Worm (Caenorhabditis elegans) whole organism, L2 larva: ENCODE results near the gene AH6.17.

ENCODE experiments used
- C34F6.9 ChIP-seq: fragments of 150-350 bp; optimal IDR thresholded peaks from 2 replicates; lab custom pipeline; 2014; ENCODE audit warnings: missing biosample characterization, missing genetic modification characterization
- F13H6.1 ChIP-seq: sonication (generic microtip); optimal IDR thresholded peaks from 2 replicates; lab custom pipeline; 2016; ENCODE audit warnings: missing genetic modification characterization, missing compliant biosample characterization
- R02D3.7 ChIP-seq: fragments of 150-350 bp; optimal IDR thresholded peaks from 2 replicates; lab custom pipeline; 2014; ENCODE audit warnings: missing biosample characterization, missing genetic modification characterization
- Y55F3AM.14 ChIP-seq: fragments of 200-800 bp; sonication (Bioruptor generic); optimal IDR thresholded peaks from 2 replicates; lab custom pipeline; 2018; ENCODE audit warnings: mild to moderate bottlenecking, missing genetic modification characterization, missing compliant biosample characterization
- ZK546.5 ChIP-seq: sonication (generic microtip); optimal IDR thresholded peaks from 2 replicates; lab custom pipeline; 2017; ENCODE audit warnings: missing biosample characterization, missing genetic modification characterization
- alr-1 ChIP-seq: fragments of 150-350 bp; optimal IDR thresholded peaks from 2 replicates; lab custom pipeline; 2014; ENCODE audit warnings: missing biosample characterization, missing genetic modification characterization
- aly-2 ChIP-seq: fragments of 150-350 bp; optimal IDR thresholded peaks from 2 replicates; lab custom pipeline; 2014; ENCODE audit warnings: missing biosample characterization, missing genetic modification characterization
- ama-1 ChIP-seq: fragments of 150-350 bp; optimal IDR thresholded peaks from 2 replicates; lab custom pipeline; 2018; ENCODE audit warnings: inconsistent platforms
- blmp-1 ChIP-seq: sonication (generic microtip); optimal IDR thresholded peaks from 2 replicates; lab custom pipeline; 2017; ENCODE audit warnings: missing genetic modification characterization, mild to moderate bottlenecking, missing compliant biosample characterization, antibody characterized with exemption, moderate library complexity; ENCODE audit not compliant: insufficient read depth
- ceh-16 ChIP-seq: fragments of 150-350 bp; optimal IDR thresholded peaks from 2 replicates; lab custom pipeline; 2014; ENCODE audit warnings: missing biosample characterization, missing genetic modification characterization
- ceh-82 ChIP-seq: fragments of 150-350 bp; optimal IDR thresholded peaks from 2 replicates; lab custom pipeline; 2014; ENCODE audit warnings: missing biosample characterization, missing genetic modification characterization
- crh-2 ChIP-seq: sonication (generic microtip); optimal IDR thresholded peaks from 2 replicates; lab custom pipeline; 2017; ENCODE audit warnings: missing biosample characterization, missing genetic modification characterization
- dmd-4 ChIP-seq: sonication (generic microtip); optimal IDR thresholded peaks from 2 replicates; lab custom pipeline; 2017; ENCODE audit warnings: missing biosample characterization, missing genetic modification characterization
- egl-27 ChIP-seq: sonication (generic microtip); optimal IDR thresholded peaks from 3 replicates; lab custom pipeline; 2017; ENCODE audit warnings: missing biosample characterization, missing genetic modification reagents, missing genetic modification characterization
- elt-1 ChIP-seq: fragments of 150-350 bp; optimal IDR thresholded peaks from 2 replicates; lab custom pipeline; 2014; ENCODE audit warnings: missing biosample characterization, missing genetic modification characterization
- elt-3 ChIP-seq: sonication (generic microtip); optimal IDR thresholded peaks from 2 replicates; lab custom pipeline; 2017; ENCODE audit warnings: missing biosample characterization, missing genetic modification characterization
- fos-1 ChIP-seq: fragments of 150-350 bp; optimal IDR thresholded peaks from 2 replicates; lab custom pipeline; 2014; ENCODE audit warnings: missing biosample characterization, missing genetic modification characterization
- gmeb-1 ChIP-seq: fragments of 150-350 bp; optimal IDR thresholded peaks from 2 replicates; lab custom pipeline; 2014; ENCODE audit warnings: missing biosample characterization, missing genetic modification characterization
- lin-11 ChIP-seq: fragments of 150-350 bp; sonication (generic microtip); optimal IDR thresholded peaks from 2 replicates; lab custom pipeline; 2014; ENCODE audit warnings: missing biosample characterization, missing genetic modification characterization, inconsistent platforms, mixed read lengths
- lin-13 ChIP-seq: fragments of 150-350 bp; optimal IDR thresholded peaks from 2 replicates; lab custom pipeline; 2014; ENCODE audit warnings: missing biosample characterization, missing genetic modification reagents, missing genetic modification characterization
- lin-39 ChIP-seq: fragments of 150-350 bp; optimal IDR thresholded peaks from 2 replicates; lab custom pipeline; 2014; ENCODE audit warnings: missing biosample characterization, missing genetic modification reagents, missing genetic modification characterization
- lsy-2 ChIP-seq, 2 experiments: fragments of 150-350 bp in 1 of 2; sonication (generic microtip) in 1 of 2; optimal IDR thresholded peaks; 2 replicates each; lab custom pipeline; 2014 to 2017; ENCODE audit warnings: missing biosample characterization in 2 of 2, missing genetic modification characterization in 2 of 2
- mab-5 ChIP-seq: fragments of 150-350 bp; optimal IDR thresholded peaks from 2 replicates; lab custom pipeline; 2014; ENCODE audit warnings: missing biosample characterization, missing genetic modification characterization
- mbf-1 ChIP-seq: sonication (generic microtip); optimal IDR thresholded peaks from 2 replicates; lab custom pipeline; 2017; ENCODE audit warnings: missing biosample characterization, missing genetic modification characterization
- mdl-1 ChIP-seq, 2 experiments: fragments of 150-350 bp in 1 of 2; sonication (generic microtip) in 1 of 2; optimal IDR thresholded peaks; 2 replicates each; lab custom pipeline; 2017; ENCODE audit warnings: missing biosample characterization in 2 of 2, missing genetic modification characterization in 2 of 2
- nhr-10 ChIP-seq: sonication (generic microtip); optimal IDR thresholded peaks from 2 replicates; lab custom pipeline; 2017; ENCODE audit warnings: missing biosample characterization, missing genetic modification characterization
- nhr-11 ChIP-seq: fragments of 150-350 bp; optimal IDR thresholded peaks from 2 replicates; lab custom pipeline; 2014; ENCODE audit warnings: missing biosample characterization, missing genetic modification characterization
- nhr-12 ChIP-seq: fragments of 150-350 bp; optimal IDR thresholded peaks from 2 replicates; lab custom pipeline; 2014; ENCODE audit warnings: missing biosample characterization, missing genetic modification characterization
- nhr-129 ChIP-seq: fragments of 150-350 bp; optimal IDR thresholded peaks from 2 replicates; lab custom pipeline; 2014; ENCODE audit warnings: missing biosample characterization, missing genetic modification characterization
- nhr-21 ChIP-seq: fragments of 150-350 bp; optimal IDR thresholded peaks from 2 replicates; lab custom pipeline; 2014; ENCODE audit warnings: missing biosample characterization, missing genetic modification characterization
- nhr-23 ChIP-seq: fragments of 150-350 bp; optimal IDR thresholded peaks from 2 replicates; lab custom pipeline; 2014; ENCODE audit warnings: missing biosample characterization, missing genetic modification reagents, missing genetic modification characterization
- nhr-237 ChIP-seq: fragments of 150-350 bp; optimal IDR thresholded peaks from 2 replicates; lab custom pipeline; 2014; ENCODE audit warnings: missing biosample characterization, missing genetic modification characterization
- nhr-25 ChIP-seq: fragments of 150-350 bp; sonication (generic microtip); optimal IDR thresholded peaks from 3 replicates; lab custom pipeline; 2014; ENCODE audit warnings: missing biosample characterization, missing genetic modification characterization
- nhr-6 ChIP-seq: fragments of 150-350 bp; optimal IDR thresholded peaks from 2 replicates; lab custom pipeline; 2014; ENCODE audit warnings: missing biosample characterization, missing genetic modification characterization
- nhr-77 ChIP-seq: fragments of 150-350 bp; optimal IDR thresholded peaks from 2 replicates; lab custom pipeline; 2014; ENCODE audit warnings: missing biosample characterization, missing genetic modification characterization
- peb-1 ChIP-seq: fragments of 150-350 bp; optimal IDR thresholded peaks from 2 replicates; lab custom pipeline; 2014; ENCODE audit warnings: missing biosample characterization, missing genetic modification characterization
- sem-4 ChIP-seq: fragments of 150-350 bp; optimal IDR thresholded peaks from 2 replicates; lab custom pipeline; 2014; ENCODE audit warnings: missing biosample characterization, missing genetic modification reagents, missing genetic modification characterization
- skn-1 ChIP-seq: sonication (generic microtip); optimal IDR thresholded peaks from 2 replicates; lab custom pipeline; 2017; ENCODE audit warnings: missing biosample characterization, missing genetic modification characterization
- sma-3 ChIP-seq: sonication (generic microtip); optimal IDR thresholded peaks from 2 replicates; lab custom pipeline; 2016; ENCODE audit warnings: missing genetic modification reagents, missing genetic modification characterization, missing compliant biosample characterization
- sma-9 ChIP-seq, 2 experiments: fragments of 150-350 bp in 1 of 2; sonication (generic microtip) in 1 of 2; optimal IDR thresholded peaks; 2 replicates each; lab custom pipeline; 2014 to 2016; ENCODE audit warnings: missing genetic modification characterization in 2 of 2, mild to moderate bottlenecking in 1 of 2, missing biosample characterization in 1 of 2, missing compliant biosample characterization in 1 of 2, missing genetic modification reagents in 1 of 2, moderate library complexity in 1 of 2
- snpc-4 ChIP-seq: fragments of 150-350 bp; optimal IDR thresholded peaks from 2 replicates; lab custom pipeline; 2014; ENCODE audit warnings: missing biosample characterization, missing genetic modification characterization
- unc-39 ChIP-seq: fragments of 150-350 bp; optimal IDR thresholded peaks from 2 replicates; lab custom pipeline; 2014; ENCODE audit warnings: missing biosample characterization, missing genetic modification characterization
- unc-55 ChIP-seq: fragments of 150-350 bp; sonication (generic microtip); optimal IDR thresholded peaks from 3 replicates; lab custom pipeline; 2014; ENCODE audit warnings: missing biosample characterization, missing genetic modification reagents, missing genetic modification characterization
- unc-62 ChIP-seq: fragments of 150-350 bp; optimal IDR thresholded peaks from 2 replicates; lab custom pipeline; 2014; ENCODE audit warnings: missing biosample characterization, missing genetic modification reagents, missing genetic modification characterization
- zag-1 ChIP-seq: fragments of 150-350 bp; optimal IDR thresholded peaks from 2 replicates; lab custom pipeline; 2014; ENCODE audit warnings: missing biosample characterization, missing genetic modification characterization
- ztf-1 ChIP-seq: fragments of 200-800 bp; sonication (Bioruptor generic); conservative IDR thresholded peaks from 2 replicates; pipeline ENCODE4 v1.3.6; 2022; ENCODE audit warnings: missing genetic modification characterization, missing compliant biosample characterization
- ztf-11 ChIP-seq: sonication (generic microtip); optimal IDR thresholded peaks from 2 replicates; lab custom pipeline; 2017; ENCODE audit warnings: missing biosample characterization, missing genetic modification characterization
- ztf-4 ChIP-seq: fragments of 150-350 bp; optimal IDR thresholded peaks from 2 replicates; lab custom pipeline; 2014; ENCODE audit warnings: missing biosample characterization, missing genetic modification characterization

The AH6.17 gene

DNA sequence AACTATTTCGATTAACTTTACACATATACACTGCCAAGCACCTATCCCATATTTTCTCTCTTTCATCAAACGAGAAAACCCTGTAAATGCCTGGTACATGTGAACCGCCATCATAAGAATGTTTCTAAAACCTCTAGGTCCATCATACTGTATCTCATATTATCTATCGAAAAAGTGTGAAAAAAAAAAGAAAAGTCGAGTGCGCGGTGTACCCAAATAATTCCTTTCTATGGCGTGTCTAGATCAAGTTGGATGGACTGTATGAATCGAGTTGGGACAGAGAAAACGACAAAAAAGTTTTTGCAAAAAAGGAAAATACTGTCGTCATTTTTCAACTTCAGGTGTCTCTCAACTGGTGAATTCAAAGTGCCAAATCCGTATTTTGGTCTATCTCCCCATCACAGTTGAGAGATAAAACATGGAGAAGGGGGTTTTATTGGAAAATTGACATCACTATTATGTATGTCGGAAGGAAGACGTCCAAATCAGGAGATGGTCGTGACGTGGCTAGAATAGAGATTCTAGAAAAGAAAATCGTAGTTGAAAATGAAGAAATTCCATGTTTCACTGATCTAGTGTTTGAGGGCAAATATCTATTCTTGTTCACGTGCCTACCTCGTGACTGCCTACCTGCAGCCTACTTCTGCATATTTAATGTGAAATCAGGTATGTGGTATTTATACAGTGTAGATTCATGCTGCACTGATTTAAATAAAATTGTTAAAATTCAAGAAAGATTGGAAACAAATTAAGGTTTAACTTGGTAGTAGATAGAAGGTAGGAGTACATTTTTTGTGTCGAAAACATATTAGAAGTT lies 29.5 kb upstream of the AH6.17 start:
- TF ChIP-seq egl-27 (tag; lab: Kevin White, UChicago) (peak; percentile 10), alr-1 (no peak), gmeb-1 (tag; lab: Kevin White, UChicago) (no peak), Y55F3AM.14 (GFP tag; lab: Kevin White, UChicago) (no peak), sma-3 (GFP tag; lab: Kevin White, UChicago) (peak; percentile 30), nhr-129 (peak; percentile 10), crh-2 (peak; percentile 21), nhr-25 (tag; lab: Kevin White, UChicago) (peak; percentile 49), mdl-1 (tag; optimal IDR thresholded peaks at IDR 0.05; lab: Kevin White, UChicago) (no peak), sma-9 (GFP tag; optimal IDR thresholded peaks at IDR 0.05; lab: Kevin White, UChicago) (peak; percentile 61), sma-9 (tag; optimal IDR thresholded peaks at IDR 0.05; lab: Kevin White, UChicago) (no peak)
- TF ChIP-seq, all 48 proteins: peak for 6

ce11 chrII:9497309-9497708 lies 25.7 kb upstream of the AH6.17 start:
- TF ChIP-seq zag-1 (tag; lab: Kevin White, UChicago) = peak; percentile 29
- TF ChIP-seq ama-1 (lab: Kevin White, UChicago) = no peak
- TF ChIP-seq mab-5 (tag; lab: Kevin White, UChicago) = no peak
- TF ChIP-seq F13H6.1 = no peak
- peak; percentile 29 for TF ChIP-seq sma-9 (GFP tag; optimal IDR thresholded peaks at IDR 0.05; lab: Kevin White, UChicago)
- TF ChIP-seq sma-9 (tag; optimal IDR thresholded peaks at IDR 0.05; lab: Kevin White, UChicago) = no peak
- no peak for TF ChIP-seq egl-27 (tag; lab: Kevin White, UChicago)
- TF ChIP-seq fos-1 (tag; lab: Kevin White, UChicago) = no peak
- TF ChIP-seq nhr-12 (tag; lab: Kevin White, UChicago) = no peak
- no peak for TF ChIP-seq ceh-16
- TF ChIP-seq ztf-1 = no peak
- TF ChIP-seq crh-2 = peak; percentile 43
- TF ChIP-seq dmd-4 (tag; lab: Kevin White, UChicago) = no peak
- no peak for TF ChIP-seq nhr-11 (tag; lab: Kevin White, UChicago)
- TF ChIP-seq nhr-23 (tag; lab: Kevin White, UChicago) = no peak
- TF ChIP-seq snpc-4 (tag; lab: Kevin White, UChicago) = no peak
- TF ChIP-seq C34F6.9 (tag; lab: Kevin White, UChicago) = peak; percentile 40
- TF ChIP-seq nhr-6 (tag; lab: Kevin White, UChicago) = no peak
- TF ChIP-seq nhr-77 (tag; lab: Kevin White, UChicago) = no peak
- TF ChIP-seq sma-3 (GFP tag; lab: Kevin White, UChicago) = no peak
- no peak for TF ChIP-seq ceh-82 (tag; lab: Kevin White, UChicago)
- TF ChIP-seq nhr-10 (tag; lab: Kevin White, UChicago) = no peak
- peak; percentile 67 for TF ChIP-seq unc-55 (GFP tag; lab: Kevin White, UChicago)
- TF ChIP-seq peb-1 (tag; lab: Kevin White, UChicago) = no peak
- TF ChIP-seq elt-1 = no peak
- TF ChIP-seq nhr-237 = no peak
- TF ChIP-seq sem-4 (tag; lab: Kevin White, UChicago) = peak; percentile 41
- no peak for TF ChIP-seq unc-62
- TF ChIP-seq ZK546.5 (tag; lab: Kevin White, UChicago) = no peak
- no peak for TF ChIP-seq mbf-1 (tag; lab: Kevin White, UChicago)
- TF ChIP-seq ztf-4 (tag; lab: Kevin White, UChicago) = no peak
- TF ChIP-seq nhr-21 (tag; lab: Kevin White, UChicago) = no peak
- no peak for TF ChIP-seq skn-1 (tag; lab: Kevin White, UChicago)
- TF ChIP-seq nhr-25 (tag; lab: Kevin White, UChicago) = no peak
- TF ChIP-seq blmp-1 = no peak
- TF ChIP-seq Y55F3AM.14 (GFP tag; lab: Kevin White, UChicago) = no peak
- no peak for TF ChIP-seq mdl-1 (tag; optimal IDR thresholded peaks at IDR 0.05; lab: Kevin White, UChicago)
- TF ChIP-seq elt-3 (tag; lab: Kevin White, UChicago) = no peak
- no peak for TF ChIP-seq gmeb-1 (tag; lab: Kevin White, UChicago)
- no peak for TF ChIP-seq lin-39 (tag; lab: Kevin White, UChicago)
- peak in 1 of 2 experiments; percentile 34 for TF ChIP-seq lsy-2 (tag; optimal IDR thresholded peaks at IDR 0.05; lab: Kevin White, UChicago)
- TF ChIP-seq aly-2 (tag; lab: Kevin White, UChicago) = no peak
- peak; percentile 25 for TF ChIP-seq nhr-129
- TF ChIP-seq unc-39 (tag; lab: Kevin White, UChicago) = no peak
- no peak for TF ChIP-seq alr-1
- TF ChIP-seq R02D3.7 (tag; lab: Kevin White, UChicago) = no peak
- TF ChIP-seq ztf-11 (tag; lab: Kevin White, UChicago) = no peak
- TF ChIP-seq lin-11 (tag; lab: Kevin White, UChicago) = no peak
- TF ChIP-seq lin-13 (GFP tag; lab: Kevin White, UChicago) = no peak
